Worm (Caenorhabditis elegans): Measurements from ENCODE around the gene lbp-4.

lbp-4 gene

ce11 chrV:7836911-7837310 lies 16.5 kb downstream of the lbp-4 start, which contains the start of gene txt-5:
txt-5 (minus strand) TSS chrV:7837134.
- TF ChIP-seq hnd-1 (tag; optimal IDR thresholded peaks at IDR 0.05) (no peak), hmbx-1 (tag; optimal IDR thresholded peaks at IDR 0.05) (no peak), flt-1 (GFP tag; IDR thresholded peaks at IDR 0.05) (no peak), B0310.2 (tag; optimal IDR thresholded peaks at IDR 0.05) (no peak), ceh-36 (tag; optimal IDR thresholded peaks at IDR 0.05) (no peak), scrt-1 (GFP tag; IDR thresholded peaks at IDR 0.05) (no peak), pes-1 (GFP tag; IDR thresholded peaks at IDR 0.05) (no peak), tra-4 (tag; optimal IDR thresholded peaks at IDR 0.05) (no peak), ets-7 (tag; optimal IDR thresholded peaks at IDR 0.05) (no peak), F13C5.2 (tag; optimal IDR thresholded peaks at IDR 0.05) (no peak), hmg-4 (GFP tag; optimal IDR thresholded peaks at IDR 0.05) (no peak), aly-1 (tag; optimal IDR thresholded peaks at IDR 0.05) (no peak), ceh-13 (GFP tag; optimal IDR thresholded peaks at IDR 0.05) (no peak), ama-1 (optimal IDR thresholded peaks at IDR 0.05) (no peak), tbx-11 (GFP tag; IDR thresholded peaks at IDR 0.05) (no peak), sea-1 (GFP tag; conservative IDR thresholded peaks at IDR 0.05) (no peak), tbx-37 (GFP tag; conservative IDR thresholded peaks at IDR 0.05) (no peak)

ce11 chrV:7837809-7838208 lies 17.4 kb downstream of the lbp-4 start, which contains the start of gene ttr-33:
ttr-33 (minus strand) TSS chrV:7837909.
- TF ChIP-seq hnd-1 (tag; optimal IDR thresholded peaks at IDR 0.05) (no peak), hmbx-1 (tag; optimal IDR thresholded peaks at IDR 0.05) (no peak), aly-1 (tag; optimal IDR thresholded peaks at IDR 0.05) (no peak), ets-7 (tag; optimal IDR thresholded peaks at IDR 0.05) (no peak), pes-1 (GFP tag; IDR thresholded peaks at IDR 0.05) (no peak), scrt-1 (GFP tag; IDR thresholded peaks at IDR 0.05) (no peak), sea-1 (GFP tag; conservative IDR thresholded peaks at IDR 0.05) (no peak), B0310.2 (tag; optimal IDR thresholded peaks at IDR 0.05) (no peak), ceh-36 (tag; optimal IDR thresholded peaks at IDR 0.05) (no peak), F13C5.2 (tag; optimal IDR thresholded peaks at IDR 0.05) (no peak), hmg-4 (GFP tag; optimal IDR thresholded peaks at IDR 0.05) (no peak), ama-1 (optimal IDR thresholded peaks at IDR 0.05) (no peak), tbx-11 (GFP tag; IDR thresholded peaks at IDR 0.05) (no peak), ceh-13 (GFP tag; optimal IDR thresholded peaks at IDR 0.05) (no peak), flt-1 (GFP tag; IDR thresholded peaks at IDR 0.05) (no peak), tbx-37 (GFP tag; conservative IDR thresholded peaks at IDR 0.05) (no peak), tra-4 (tag; optimal IDR thresholded peaks at IDR 0.05) (no peak)

ce11 chrV:7839485-7839884 lies 19.1 kb downstream of the lbp-4 start, which contains the start of gene C37C3.12:
C37C3.12 (minus strand) TSS chrV:7839585.
- TF ChIP-seq hmbx-1 (tag; optimal IDR thresholded peaks at IDR 0.05), result no peak
- TF ChIP-seq aly-1 (tag; optimal IDR thresholded peaks at IDR 0.05), result no peak
- TF ChIP-seq pes-1 (GFP tag; IDR thresholded peaks at IDR 0.05), result no peak
- TF ChIP-seq ceh-13 (GFP tag; optimal IDR thresholded peaks at IDR 0.05), result no peak
- no peak for TF ChIP-seq tbx-11 (GFP tag; IDR thresholded peaks at IDR 0.05)
- TF ChIP-seq ets-7 (tag; optimal IDR thresholded peaks at IDR 0.05), result no peak
- no peak for TF ChIP-seq tra-4 (tag; optimal IDR thresholded peaks at IDR 0.05)
- TF ChIP-seq scrt-1 (GFP tag; IDR thresholded peaks at IDR 0.05), result no peak
- TF ChIP-seq ama-1 (optimal IDR thresholded peaks at IDR 0.05), result no peak
- TF ChIP-seq ceh-36 (tag; optimal IDR thresholded peaks at IDR 0.05), result no peak
- no peak for TF ChIP-seq sea-1 (GFP tag; conservative IDR thresholded peaks at IDR 0.05)
- no peak for TF ChIP-seq hmg-4 (GFP tag; optimal IDR thresholded peaks at IDR 0.05)
- TF ChIP-seq tbx-37 (GFP tag; conservative IDR thresholded peaks at IDR 0.05), result no peak
- no peak for TF ChIP-seq F13C5.2 (tag; optimal IDR thresholded peaks at IDR 0.05)
- no peak for TF ChIP-seq B0310.2 (tag; optimal IDR thresholded peaks at IDR 0.05)
- no peak for TF ChIP-seq flt-1 (GFP tag; IDR thresholded peaks at IDR 0.05)
- TF ChIP-seq hnd-1 (tag; optimal IDR thresholded peaks at IDR 0.05), result no peak

- TF ChIP-seq hnd-1 (tag; optimal IDR thresholded peaks at IDR 0.05) (no peak), pes-1 (GFP tag; IDR thresholded peaks at IDR 0.05) (no peak), scrt-1 (GFP tag; IDR thresholded peaks at IDR 0.05) (no peak), sea-1 (GFP tag; conservative IDR thresholded peaks at IDR 0.05) (no peak), tbx-37 (GFP tag; conservative IDR thresholded peaks at IDR 0.05) (no peak), aly-1 (tag; optimal IDR thresholded peaks at IDR 0.05) (no peak), ama-1 (optimal IDR thresholded peaks at IDR 0.05) (no peak), F13C5.2 (tag; optimal IDR thresholded peaks at IDR 0.05) (no peak), hmbx-1 (tag; optimal IDR thresholded peaks at IDR 0.05) (no peak), tbx-11 (GFP tag; IDR thresholded peaks at IDR 0.05) (no peak), ceh-13 (GFP tag; optimal IDR thresholded peaks at IDR 0.05) (no peak), hmg-4 (GFP tag; optimal IDR thresholded peaks at IDR 0.05) (no peak), flt-1 (GFP tag; IDR thresholded peaks at IDR 0.05) (no peak), ets-7 (tag; optimal IDR thresholded peaks at IDR 0.05) (no peak)
Observed at ce11 chrV:7842228-7842627, 21.9 kb downstream of the lbp-4 start, which contains the start of gene grd-8. grd-8 (plus strand) TSS chrV:7842528.

- TF ChIP-seq ceh-36 (tag; optimal IDR thresholded peaks at IDR 0.05) (no peak), aly-1 (tag; optimal IDR thresholded peaks at IDR 0.05) (no peak), pes-1 (GFP tag; IDR thresholded peaks at IDR 0.05) (no peak), flt-1 (GFP tag; IDR thresholded peaks at IDR 0.05) (no peak), sea-1 (GFP tag; conservative IDR thresholded peaks at IDR 0.05) (no peak), hmbx-1 (tag; optimal IDR thresholded peaks at IDR 0.05) (no peak), F13C5.2 (tag; optimal IDR thresholded peaks at IDR 0.05) (no peak), ceh-13 (GFP tag; optimal IDR thresholded peaks at IDR 0.05) (no peak), ama-1 (optimal IDR thresholded peaks at IDR 0.05) (no peak), B0310.2 (tag; optimal IDR thresholded peaks at IDR 0.05) (no peak), tra-4 (tag; optimal IDR thresholded peaks at IDR 0.05) (no peak), hmg-4 (GFP tag; optimal IDR thresholded peaks at IDR 0.05) (no peak), scrt-1 (GFP tag; IDR thresholded peaks at IDR 0.05) (no peak), tbx-11 (GFP tag; IDR thresholded peaks at IDR 0.05) (no peak), ets-7 (tag; optimal IDR thresholded peaks at IDR 0.05) (no peak), hnd-1 (tag; optimal IDR thresholded peaks at IDR 0.05) (no peak), tbx-37 (GFP tag; conservative IDR thresholded peaks at IDR 0.05) (no peak)
Observed at ce11 chrV:7847170-7847569, 26.8 kb downstream of the lbp-4 start, which contains the start of gene memo-1. memo-1 (minus strand) TSS chrV:7847171.

- TF ChIP-seq flt-1 (GFP tag; IDR thresholded peaks at IDR 0.05) (no peak), hnd-1 (tag; optimal IDR thresholded peaks at IDR 0.05) (no peak)
Observed at ce11 chrV:7847687-7848086, 27.3 kb downstream of the lbp-4 start.

ce11 chrV:7848251-7848650 lies 27.9 kb downstream of the lbp-4 start:
- TF ChIP-seq sea-1 (GFP tag; conservative IDR thresholded peaks at IDR 0.05) (0 out of 2 replicates have a peak, but pooled peaks have one; percentile 7), scrt-1 (GFP tag; IDR thresholded peaks at IDR 0.05) (0 out of 2 replicates have a peak, but pooled peaks have one; percentile 7), flt-1 (GFP tag; IDR thresholded peaks at IDR 0.05) (no peak), ama-1 (optimal IDR thresholded peaks at IDR 0.05) (no peak), B0310.2 (tag; optimal IDR thresholded peaks at IDR 0.05) (no peak), hmg-4 (GFP tag; optimal IDR thresholded peaks at IDR 0.05) (peak; percentile 1), tbx-11 (GFP tag; IDR thresholded peaks at IDR 0.05) (no peak)
